Worm (Caenorhabditis elegans) whole organism, young adult: ENCODE data around the gene tag-151.
A peak's percentile ranks its signal among the peaks of the same experiment; 100 is the strongest.

ENCODE experiments used
- B0035.1 ChIP-seq: sonication (generic microtip); optimal IDR thresholded peaks from 2 replicates; lab custom pipeline; 2016; ENCODE audit warnings: missing genetic modification characterization, mild to moderate bottlenecking, missing compliant biosample characterization, missing genotype, missing genetic modification reagents
- C06A6.2 ChIP-seq: fragments of 200-800 bp; sonication (Bioruptor generic); conservative IDR thresholded peaks from 2 replicates; pipeline ENCODE4 v1.3.6; 2022; ENCODE audit warnings: missing genetic modification characterization, missing compliant biosample characterization
- F37B4.10 ChIP-seq: fragments of 200-800 bp; sonication (Bioruptor generic); IDR thresholded peaks from 2 replicates; pipeline ENCODE4 v1.3.6; 2022; ENCODE audit warnings: missing genetic modification characterization, missing compliant biosample characterization
- F52B5.7 ChIP-seq: sonication (generic microtip); optimal IDR thresholded peaks from 2 replicates; lab custom pipeline; 2016; ENCODE audit warnings: mild to moderate bottlenecking, missing genetic modification characterization, missing compliant biosample characterization
- F57A8.1 ChIP-seq: fragments of 200-800 bp; sonication (Bioruptor generic); optimal IDR thresholded peaks from 2 replicates; lab custom pipeline; 2018; ENCODE audit warnings: mild to moderate bottlenecking, missing genetic modification characterization, moderate library complexity, missing compliant biosample characterization
- K12H6.12 ChIP-seq: fragments of 200-800 bp; sonication (Bioruptor generic); optimal IDR thresholded peaks from 2 replicates; lab custom pipeline; 2018; ENCODE audit warnings: mild to moderate bottlenecking, missing genetic modification characterization, missing compliant biosample characterization
- T07F8.4 ChIP-seq: sonication (generic microtip); optimal IDR thresholded peaks from 2 replicates; lab custom pipeline; 2016; ENCODE audit warnings: mild to moderate bottlenecking, missing genetic modification characterization, moderate library complexity, missing compliant biosample characterization
- Y53G8AR.9 ChIP-seq: fragments of 200-800 bp; sonication (Bioruptor generic); conservative IDR thresholded peaks from 2 replicates; pipeline ENCODE4 v1.3.6; 2022; ENCODE audit warnings: missing genetic modification reagents, missing genetic modification characterization, missing compliant biosample characterization
- attf-3 ChIP-seq: fragments of 200-800 bp; sonication (Bioruptor generic); conservative IDR thresholded peaks from 2 replicates; pipeline ENCODE4 v1.3.6; 2022; ENCODE audit warnings: missing genetic modification reagents, missing genetic modification characterization, missing compliant biosample characterization
- bed-2 ChIP-seq: fragments of 200-800 bp; sonication (Bioruptor generic); IDR thresholded peaks from 2 replicates; pipeline ENCODE4 v1.3.6; 2022; ENCODE audit warnings: missing genetic modification reagents, missing genetic modification characterization, missing compliant biosample characterization
- ccch-3 ChIP-seq: fragments of 200-800 bp; sonication (Bioruptor generic); optimal IDR thresholded peaks from 2 replicates; lab custom pipeline; 2018; ENCODE audit warnings: mild to moderate bottlenecking, missing genetic modification characterization, missing compliant biosample characterization
- ceh-79 ChIP-seq: sonication (generic microtip); optimal IDR thresholded peaks from 2 replicates; lab custom pipeline; 2017; ENCODE audit warnings: mild to moderate bottlenecking, missing genetic modification characterization, missing compliant biosample characterization
- ceh-91 ChIP-seq: fragments of 200-800 bp; sonication (Bioruptor generic); IDR thresholded peaks from 2 replicates; pipeline ENCODE4 v1.3.6; 2022; ENCODE audit warnings: missing genetic modification reagents, missing genetic modification characterization, missing compliant biosample characterization
- efl-1 ChIP-seq: fragments of 150-350 bp; optimal IDR thresholded peaks from 2 replicates; lab custom pipeline; 2014; ENCODE audit warnings: missing biosample characterization, missing genetic modification reagents, missing genetic modification characterization
- egrh-3 ChIP-seq: fragments of 200-800 bp; sonication (Bioruptor generic); IDR thresholded peaks from 2 replicates; pipeline ENCODE4 v1.3.6; 2022; ENCODE audit warnings: missing genetic modification reagents, missing genetic modification characterization, missing compliant biosample characterization
- ets-4 ChIP-seq: fragments of 200-800 bp; sonication (Bioruptor generic); optimal IDR thresholded peaks from 2 replicates; lab custom pipeline; 2018; ENCODE audit warnings: mild to moderate bottlenecking, missing genetic modification characterization, missing compliant biosample characterization
- him-1 ChIP-seq: sonication (generic microtip); optimal IDR thresholded peaks from 2 replicates; lab custom pipeline; 2016; ENCODE audit warnings: missing genotype, missing genetic modification reagents, missing genetic modification characterization, missing compliant biosample characterization
- hlh-12 ChIP-seq: sonication (generic microtip); optimal IDR thresholded peaks from 2 replicates; lab custom pipeline; 2016; ENCODE audit warnings: missing genetic modification characterization, missing compliant biosample characterization
- hsf-1 ChIP-seq: fragments of 200-800 bp; sonication (Bioruptor generic); IDR thresholded peaks from 2 replicates; pipeline ENCODE4 v1.3.6; 2022; ENCODE audit warnings: missing genetic modification reagents, missing genetic modification characterization, missing compliant biosample characterization
- lin-40 ChIP-seq: sonication (generic microtip); optimal IDR thresholded peaks from 2 replicates; lab custom pipeline; 2016; ENCODE audit warnings: missing genetic modification characterization, mild to moderate bottlenecking, missing compliant biosample characterization, missing genotype, missing genetic modification reagents
- lsl-1 ChIP-seq: fragments of 200-800 bp; sonication (Bioruptor generic); optimal IDR thresholded peaks from 2 replicates; lab custom pipeline; 2018; ENCODE audit warnings: mild to moderate bottlenecking, missing genetic modification characterization, moderate library complexity, missing compliant biosample characterization
- madf-3 ChIP-seq: fragments of 200-800 bp; sonication (Bioruptor generic); IDR thresholded peaks from 2 replicates; pipeline ENCODE4 v1.3.6; 2022; ENCODE audit warnings: missing genetic modification reagents, missing genetic modification characterization, missing compliant biosample characterization
- madf-6 ChIP-seq: fragments of 200-800 bp; sonication (Bioruptor generic); IDR thresholded peaks from 2 replicates; pipeline ENCODE4 v1.3.6; 2022; ENCODE audit warnings: missing genetic modification reagents, missing genetic modification characterization, missing compliant biosample characterization
- madf-8 ChIP-seq: fragments of 200-800 bp; sonication (Bioruptor generic); conservative IDR thresholded peaks from 2 replicates; pipeline ENCODE4 v1.3.6; 2022; ENCODE audit warnings: missing genetic modification reagents, missing genetic modification characterization, missing compliant biosample characterization
- mel-28 ChIP-seq: sonication (generic microtip); optimal IDR thresholded peaks from 2 replicates; lab custom pipeline; 2016; ENCODE audit warnings: borderline replicate concordance, mild to moderate bottlenecking, missing genetic modification characterization, missing compliant biosample characterization
- mes-4 ChIP-seq: sonication (generic microtip); optimal IDR thresholded peaks from 2 replicates; lab custom pipeline; 2016; ENCODE audit warnings: missing genotype, missing genetic modification characterization, missing compliant biosample characterization
- nfya-2 ChIP-seq: fragments of 200-800 bp; sonication (Bioruptor generic); IDR thresholded peaks from 2 replicates; pipeline ENCODE4 v1.3.6; 2022; ENCODE audit warnings: missing genetic modification reagents, missing genetic modification characterization, missing compliant biosample characterization
- nhr-27 ChIP-seq: fragments of 200-800 bp; sonication (Bioruptor generic); optimal IDR thresholded peaks from 2 replicates; lab custom pipeline; 2018; ENCODE audit warnings: mild to moderate bottlenecking, missing genetic modification characterization, moderate library complexity, missing compliant biosample characterization
- rcor-1 ChIP-seq: fragments of 200-800 bp; sonication (Bioruptor generic); IDR thresholded peaks from 2 replicates; pipeline ENCODE4 v1.3.6; 2022; ENCODE audit warnings: missing genetic modification reagents, missing genetic modification characterization, missing compliant biosample characterization
- rec-8 ChIP-seq, 2 experiments: sonication (generic microtip); optimal IDR thresholded peaks; 2 replicates each; lab custom pipeline; 2016; ENCODE audit warnings: mild to moderate bottlenecking in 2 of 2, missing genetic modification characterization in 2 of 2, missing genetic modification reagents in 2 of 2, missing genotype in 2 of 2, missing biosample characterization in 1 of 2, missing compliant biosample characterization in 1 of 2, moderate library complexity in 1 of 2
- somi-1 ChIP-seq: fragments of 200-800 bp; sonication (Bioruptor generic); optimal IDR thresholded peaks from 2 replicates; lab custom pipeline; 2018; ENCODE audit warnings: mild to moderate bottlenecking, missing genetic modification characterization, missing compliant biosample characterization
- unc-62 ChIP-seq: fragments of 150-350 bp; optimal IDR thresholded peaks from 2 replicates; lab custom pipeline; 2014; ENCODE audit warnings: missing biosample characterization, missing genetic modification reagents, missing genetic modification characterization
- xnd-1 ChIP-seq: sonication (generic microtip); optimal IDR thresholded peaks from 2 replicates; lab custom pipeline; 2016; ENCODE audit warnings: missing genotype, missing genetic modification reagents, missing genetic modification characterization, missing compliant biosample characterization
- zfh-2 ChIP-seq: fragments of 200-800 bp; sonication (Bioruptor generic); conservative IDR thresholded peaks from 2 replicates; pipeline ENCODE4 v1.3.6; 2022; ENCODE audit warnings: missing genetic modification reagents, missing genetic modification characterization, missing compliant biosample characterization
- ztf-26 ChIP-seq: sonication (generic microtip); optimal IDR thresholded peaks from 2 replicates; lab custom pipeline; 2017; ENCODE audit warnings: missing genetic modification characterization, missing compliant biosample characterization
- ztf-28 ChIP-seq: fragments of 200-800 bp; sonication (Bioruptor generic); IDR thresholded peaks from 2 replicates; pipeline ENCODE4 v1.3.6; 2022; ENCODE audit warnings: missing genetic modification reagents, missing genetic modification characterization, missing compliant biosample characterization
- ztf-6 ChIP-seq: fragments of 200-800 bp; sonication (Bioruptor generic); IDR thresholded peaks from 2 replicates; pipeline ENCODE4 v1.3.6; 2022; ENCODE audit warnings: missing genetic modification reagents, missing genetic modification characterization, missing compliant biosample characterization

The tag-151 gene

DNA sequence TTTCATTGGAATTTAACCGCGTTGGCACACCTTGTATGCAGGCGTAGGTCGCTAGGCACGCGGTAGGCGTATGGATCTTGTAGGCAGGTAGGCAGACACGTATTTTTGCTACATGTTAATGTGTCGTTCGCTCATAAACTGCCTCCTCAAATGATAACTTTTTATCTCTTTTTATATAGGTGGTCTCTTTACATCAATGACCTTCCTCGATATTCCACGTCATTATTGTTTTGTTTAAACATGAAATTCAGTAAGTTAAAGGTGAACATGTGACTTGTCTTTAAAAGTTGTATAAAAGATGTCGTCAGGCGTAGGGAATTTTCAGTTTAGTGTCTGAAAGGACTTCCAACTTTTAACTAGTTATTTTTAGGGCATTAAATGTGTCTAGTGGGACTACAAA, 37.6 kb downstream of the tag-151 start:
- TF ChIP-seq T07F8.4 (tag; lab: Kevin White, UChicago): no peak
- TF ChIP-seq, all 124 proteins: peak for 0

DNA sequence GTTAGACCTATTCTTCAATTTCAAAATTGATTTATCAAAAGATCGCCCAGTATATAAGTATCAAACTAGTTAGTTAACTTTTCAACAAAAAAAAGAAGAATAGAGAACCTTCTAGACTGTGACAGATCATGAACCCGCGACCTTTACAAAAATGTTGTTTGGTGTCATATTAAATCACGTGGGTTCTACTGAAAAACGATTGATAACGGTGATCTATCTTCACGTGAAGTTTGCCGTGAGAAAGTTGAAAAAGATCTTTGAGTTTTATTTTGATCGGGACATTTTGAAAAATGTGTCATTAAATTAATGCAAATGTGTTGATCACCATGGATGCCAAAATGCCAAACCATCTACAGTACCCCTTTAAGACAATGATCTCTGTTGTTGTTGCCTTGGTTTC, 38.3 kb downstream of the tag-151 start:
- TF ChIP-seq hsf-1 (peak; percentile 77), lin-40 (tag; lab: Kevin White, UChicago) (peak; percentile 22), ceh-79 (tag; lab: Kevin White, UChicago) (no peak), ztf-26 (tag; lab: Kevin White, UChicago) (peak; percentile 55), somi-1 (GFP tag; lab: Kevin White, UChicago) (peak; percentile 35)

DNA sequence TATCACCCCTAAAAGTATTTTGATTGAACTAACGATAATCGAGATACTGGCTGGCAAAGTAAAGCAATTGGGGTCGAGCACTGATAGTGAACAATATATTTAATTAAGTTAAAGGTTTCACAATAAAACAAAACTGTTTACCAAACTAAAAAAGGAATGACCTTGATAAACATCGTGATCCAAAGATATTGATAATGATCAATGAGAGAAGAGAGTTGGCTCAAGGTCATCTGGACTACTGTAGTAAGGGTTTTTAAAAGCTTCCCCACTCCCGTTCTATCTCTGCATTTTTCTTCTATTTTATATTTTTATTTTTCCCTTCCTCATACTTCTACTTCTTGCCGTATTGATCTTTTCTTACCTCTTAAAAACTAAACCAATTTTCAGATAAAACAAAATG, 39.5 kb downstream of the tag-151 start, which contains the start of gene F41C3.2:
Gene F41C3.2, plus strand, starts transcription at position 388 of the 400 bp plus-strand sequence.
- no peak for TF ChIP-seq F37B4.10 (GFP tag; lab: Robert Waterston, UW)
- TF ChIP-seq rcor-1 (GFP tag; lab: Robert Waterston, UW): no peak
- no peak for TF ChIP-seq lin-40 (tag; lab: Kevin White, UChicago)
- TF ChIP-seq F57A8.1: no peak
- TF ChIP-seq mes-4 (tag; lab: Kevin White, UChicago): no peak
- TF ChIP-seq mel-28: no peak
- no peak for TF ChIP-seq egrh-3
- TF ChIP-seq, all 124 proteins: peak for 0

ce11 chrII:4752257-4752728, 42.2 kb downstream of the tag-151 start, which contains the start of gene F41C3.1:
F41C3.1 (plus strand) TSS chrII:4752307.
- no peak for TF ChIP-seq hlh-12 (tag; lab: Kevin White, UChicago)
- no peak for TF ChIP-seq ccch-3 (GFP tag; lab: Kevin White, UChicago)
- TF ChIP-seq mes-4 (tag; lab: Kevin White, UChicago): no peak
- TF ChIP-seq, all 124 proteins: peak for 0

- TF ChIP-seq xnd-1 (tag; lab: Kevin White, UChicago) (peak; percentile 33), madf-6 (peak; percentile 74), unc-62 (GFP tag; lab: Kevin White, UChicago) (no peak), K12H6.12 (tag; lab: Kevin White, UChicago) (no peak), efl-1 (GFP tag; lab: Kevin White, UChicago) (peak; percentile 54), ets-4 (GFP tag; lab: Kevin White, UChicago) (no peak), lsl-1 (GFP tag; lab: Kevin White, UChicago) (peak; percentile 2)
Observed at ce11 chrII:4753133-4753532, 43.1 kb downstream of the tag-151 start, which contains the start of gene C27D9.1. C27D9.1 (plus strand) TSS chrII:4753413.

DNA sequence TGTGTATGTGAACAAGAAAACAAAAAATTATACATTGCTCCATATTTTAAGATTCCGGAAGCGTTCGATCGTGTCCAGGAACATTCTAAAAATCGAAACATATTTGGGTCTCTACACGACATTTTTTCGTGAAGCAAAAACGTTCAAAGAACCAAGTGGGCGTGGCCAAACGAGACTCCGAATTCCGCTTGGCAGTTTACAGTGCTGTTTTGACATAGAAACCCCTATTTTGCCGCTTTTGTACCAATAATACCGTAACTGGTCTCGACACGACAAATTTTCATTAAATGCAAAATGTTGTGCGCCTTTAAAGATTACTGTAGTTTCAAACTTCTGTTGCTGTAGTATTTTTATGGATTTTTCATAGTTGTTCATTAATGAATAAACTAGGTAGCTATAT, 45.6 kb downstream of the tag-151 start:
- TF ChIP-seq C06A6.2 (GFP tag; lab: Robert Waterston, UW) (no peak), attf-3 (GFP tag; lab: Robert Waterston, UW) (peak; percentile 74), lsl-1 (GFP tag; lab: Kevin White, UChicago) (peak; percentile 6), zfh-2 (no peak)
- TF ChIP-seq, all 124 proteins: peak for 2

DNA sequence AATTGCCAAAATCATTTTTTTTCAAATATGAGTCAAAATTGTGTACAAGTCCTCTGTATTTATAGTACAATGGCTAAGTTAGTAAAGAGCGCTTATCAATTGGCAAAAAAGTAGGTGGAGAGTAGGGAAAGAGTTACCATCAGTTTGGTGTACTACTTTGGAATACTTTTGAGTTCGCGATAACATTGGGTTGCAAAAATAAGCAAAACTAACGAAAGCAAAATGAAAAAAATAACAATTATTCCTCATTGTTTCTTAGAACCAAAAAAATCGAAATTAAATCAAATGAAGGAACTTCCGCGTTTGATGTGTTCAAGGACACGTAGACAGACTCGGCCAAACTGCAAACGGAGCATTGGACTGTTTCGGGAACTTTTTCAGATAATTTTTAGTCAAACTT, 46.7 kb downstream of the tag-151 start, which contains the start of gene C27D9.2:
Gene C27D9.2, minus strand, starts transcription at position 101 of the 400 bp plus-strand sequence.
- no peak for TF ChIP-seq madf-8 (GFP tag; lab: Robert Waterston, UW)
- TF ChIP-seq rec-8 (tag; optimal IDR thresholded peaks at IDR 0.05; lab: Kevin White, UChicago): no peak
- TF ChIP-seq him-1 (tag; lab: Kevin White, UChicago): no peak
- TF ChIP-seq nfya-2 (GFP tag; lab: Robert Waterston, UW): no peak
- no peak for TF ChIP-seq ceh-91
- TF ChIP-seq ets-4 (GFP tag; lab: Kevin White, UChicago): no peak
- TF ChIP-seq somi-1 (GFP tag; lab: Kevin White, UChicago): no peak
- TF ChIP-seq Y53G8AR.9 (GFP tag; lab: Robert Waterston, UW): no peak
- no peak for TF ChIP-seq F57A8.1
- TF ChIP-seq ztf-6 (GFP tag; lab: Robert Waterston, UW): no peak
- no peak for TF ChIP-seq B0035.1 (tag; lab: Kevin White, UChicago)
- TF ChIP-seq mel-28: no peak
- TF ChIP-seq lsl-1 (GFP tag; lab: Kevin White, UChicago): no peak
- TF ChIP-seq ztf-28 (GFP tag; lab: Robert Waterston, UW): no peak
- no peak for TF ChIP-seq nhr-27
- TF ChIP-seq F52B5.7: no peak
- TF ChIP-seq madf-3 (GFP tag; lab: Robert Waterston, UW): no peak
- TF ChIP-seq bed-2: no peak
